Fruit fly (Drosophila melanogaster) Kc167 (cell line): ENCODE measurements around the gene Vps60.

Source experiments
- h ChIP-seq: fragments of >200 bp; optimal IDR thresholded peaks from 3 replicates; lab custom pipeline; 2018; ENCODE audit warnings: missing external identifiers
- insv ChIP-seq: fragments of >200 bp; optimal IDR thresholded peaks from 3 replicates; lab custom pipeline; 2018; ENCODE audit warnings: missing external identifiers
- psq ChIP-seq: fragments of >200 bp; optimal IDR thresholded peaks from 2 replicates; lab custom pipeline; 2017; ENCODE audit warnings: missing external identifiers
- ttk ChIP-seq: sonication (Bioruptor generic); optimal IDR thresholded peaks from 2 replicates; lab custom pipeline; 2017; ENCODE audit warnings: missing external identifiers

DNA sequence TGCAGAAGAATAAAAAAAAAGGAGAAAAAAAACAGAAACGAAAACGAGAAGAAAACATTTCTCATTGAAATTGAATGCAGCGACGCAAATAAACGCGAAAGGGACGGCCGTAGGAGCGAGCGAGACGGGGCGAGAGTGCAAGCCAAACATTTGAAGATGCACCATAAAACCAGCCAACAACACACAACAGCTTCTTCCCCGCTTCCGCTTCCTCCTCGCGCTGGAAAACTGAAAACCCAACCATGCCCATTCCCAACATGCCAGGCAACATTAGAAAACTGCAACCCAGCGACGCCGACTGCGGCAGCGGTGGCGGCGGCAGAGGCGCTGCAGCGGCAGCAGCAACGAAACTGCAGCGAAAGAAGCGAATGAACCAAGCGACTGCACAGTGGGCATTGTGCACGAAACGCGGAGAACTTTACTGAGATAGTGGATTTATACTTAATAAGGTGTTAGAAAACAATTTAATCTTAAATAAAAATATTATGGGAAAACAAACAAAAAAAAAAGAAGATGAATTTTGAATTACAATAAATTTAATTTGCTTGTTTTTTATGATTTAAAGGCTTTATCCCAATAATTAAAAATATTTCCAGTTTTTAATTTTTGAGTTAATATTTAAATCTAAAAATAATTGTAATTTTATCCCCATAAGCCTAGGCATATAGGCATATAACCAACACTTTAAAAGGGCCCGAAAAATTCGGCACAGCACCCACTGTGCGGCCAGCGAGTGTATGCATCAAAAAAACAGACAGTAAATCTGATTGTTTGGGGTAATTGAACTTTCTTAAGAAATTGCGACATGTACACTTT, 10.3 kb downstream of the Vps60 start:
- no peak for TF ChIP-seq psq (lab: Kevin White, UChicago)
- no peak for TF ChIP-seq h (lab: Kevin White, UChicago)
- no peak for TF ChIP-seq insv
- no peak for TF ChIP-seq ttk (lab: Kevin White, UChicago)
